Worm (Caenorhabditis elegans) whole organism, L4 larva: Measurements from ENCODE around the gene R12C12.6.
A peak's percentile ranks its signal among the peaks of the same experiment; 100 is the strongest.
"Not testable (repeated sequence)": the region's sequence is repeated elsewhere in the genome, so short reads cannot be mapped to it uniquely, and the experiment has no call there.

Experiments
- D1046.2 ChIP-seq: fragments of 200-800 bp; sonication (Bioruptor generic); IDR thresholded peaks from 2 replicates; pipeline ENCODE4 v1.3.6; 2022; ENCODE audit warnings: missing genetic modification characterization, missing compliant biosample characterization
- F10B5.3 ChIP-seq: sonication (generic microtip); optimal IDR thresholded peaks from 2 replicates; lab custom pipeline; 2016; ENCODE audit warnings: mild to moderate bottlenecking, missing genetic modification characterization, missing compliant biosample characterization
- T26A8.4 ChIP-seq: fragments of 200-800 bp; sonication (Bioruptor generic); IDR thresholded peaks from 2 replicates; pipeline ENCODE4 v1.3.6; 2022; ENCODE audit warnings: missing genetic modification characterization, missing compliant biosample characterization
- Y48G9A.11 ChIP-seq: fragments of 200-800 bp; sonication (Bioruptor generic); IDR thresholded peaks from 2 replicates; pipeline ENCODE4 v1.3.6; 2022; ENCODE audit warnings: missing genetic modification reagents, missing genetic modification characterization, missing compliant biosample characterization
- Y75B8A.6 ChIP-seq: fragments of 200-800 bp; sonication (Bioruptor generic); IDR thresholded peaks from 2 replicates; pipeline ENCODE4 v1.3.6; 2022; ENCODE audit warnings: missing genetic modification reagents, missing genetic modification characterization, missing compliant biosample characterization
- ama-1 ChIP-seq: fragments of 150-350 bp; optimal IDR thresholded peaks from 2 replicates; lab custom pipeline; 2014; ENCODE audit warnings: inconsistent platforms, mixed read lengths
- ceh-32 ChIP-seq: sonication (generic microtip); optimal IDR thresholded peaks from 2 replicates; lab custom pipeline; 2016; ENCODE audit warnings: mild to moderate bottlenecking, missing genetic modification characterization, missing compliant biosample characterization; ENCODE audit not compliant: poor library complexity
- ceh-44 ChIP-seq: fragments of 200-800 bp; sonication (Bioruptor generic); IDR thresholded peaks from 2 replicates; pipeline ENCODE4 v1.3.6; 2022; ENCODE audit warnings: missing genetic modification reagents, missing genetic modification characterization, missing compliant biosample characterization
- ctbp-1 ChIP-seq: fragments of 200-800 bp; sonication (Bioruptor generic); IDR thresholded peaks from 2 replicates; pipeline ENCODE4 v1.3.6; 2022; ENCODE audit warnings: missing genetic modification reagents, missing genetic modification characterization, missing compliant biosample characterization
- dmd-6 ChIP-seq: fragments of 200-800 bp; sonication (Bioruptor generic); IDR thresholded peaks from 2 replicates; pipeline ENCODE4 v1.3.6; 2022; ENCODE audit warnings: missing genetic modification reagents, missing genetic modification characterization, missing compliant biosample characterization
- dpl-1 ChIP-seq: fragments of 150-350 bp; optimal IDR thresholded peaks from 2 replicates; lab custom pipeline; 2014; ENCODE audit warnings: missing biosample characterization, missing genetic modification reagents, missing genetic modification characterization
- egl-27 ChIP-seq: sonication (generic microtip); optimal IDR thresholded peaks from 3 replicates; lab custom pipeline; 2017; ENCODE audit warnings: missing biosample characterization, missing genetic modification reagents, missing genetic modification characterization
- egl-43 ChIP-seq: fragments of 200-800 bp; sonication (Bioruptor generic); IDR thresholded peaks from 2 replicates; pipeline ENCODE4 v1.3.6; 2022; ENCODE audit warnings: missing genetic modification reagents, missing genetic modification characterization, missing compliant biosample characterization
- fkh-10 ChIP-seq: fragments of 150-350 bp; optimal IDR thresholded peaks from 2 replicates; lab custom pipeline; 2014; ENCODE audit warnings: missing biosample characterization, missing genetic modification reagents, missing genetic modification characterization
- fos-1 ChIP-seq: fragments of 150-350 bp; optimal IDR thresholded peaks from 2 replicates; lab custom pipeline; 2014; ENCODE audit warnings: missing biosample characterization, missing genetic modification characterization
- gei-8 ChIP-seq: fragments of 200-800 bp; sonication (Bioruptor generic); optimal IDR thresholded peaks from 2 replicates; lab custom pipeline; 2018; ENCODE audit warnings: mild to moderate bottlenecking, missing genetic modification characterization, missing compliant biosample characterization
- lim-7 ChIP-seq: fragments of 200-800 bp; sonication (Bioruptor generic); IDR thresholded peaks from 2 replicates; pipeline ENCODE4 v1.3.6; 2022; ENCODE audit warnings: missing genetic modification characterization, missing compliant biosample characterization
- mep-1 ChIP-seq: fragments of 150-350 bp; sonication (generic microtip); optimal IDR thresholded peaks from 3 replicates; lab custom pipeline; 2014; ENCODE audit warnings: missing biosample characterization, missing genetic modification characterization
- mes-2 ChIP-seq: sonication (generic microtip); optimal IDR thresholded peaks from 2 replicates; lab custom pipeline; 2016; ENCODE audit warnings: missing genotype, mild to moderate bottlenecking, missing genetic modification characterization, missing compliant biosample characterization; ENCODE audit not compliant: poor library complexity, severe bottlenecking
- mxl-2 ChIP-seq: fragments of 200-800 bp; sonication (Bioruptor generic); conservative IDR thresholded peaks from 2 replicates; pipeline ENCODE4 v1.3.6; 2022; ENCODE audit warnings: missing genetic modification reagents, missing genetic modification characterization, missing compliant biosample characterization
- nhr-111 ChIP-seq: fragments of 200-800 bp; sonication (Bioruptor generic); optimal IDR thresholded peaks from 2 replicates; lab custom pipeline; 2018; ENCODE audit warnings: mild to moderate bottlenecking, missing genetic modification characterization, missing compliant biosample characterization
- nhr-41 ChIP-seq: fragments of 200-800 bp; sonication (Bioruptor generic); IDR thresholded peaks from 2 replicates; pipeline ENCODE4 v1.3.6; 2022; ENCODE audit warnings: missing genetic modification reagents, missing genetic modification characterization, missing compliant biosample characterization
- nhr-42 ChIP-seq: fragments of 200-800 bp; sonication (Bioruptor generic); IDR thresholded peaks from 2 replicates; pipeline ENCODE4 v1.3.6; 2022; ENCODE audit warnings: missing genetic modification characterization, missing compliant biosample characterization
- set-16 ChIP-seq: fragments of 200-800 bp; sonication (Bioruptor generic); IDR thresholded peaks from 2 replicates; pipeline ENCODE4 v1.3.6; 2022; ENCODE audit warnings: missing genetic modification reagents, missing genetic modification characterization, missing compliant biosample characterization
- tag-97 ChIP-seq: fragments of 200-800 bp; sonication (Bioruptor generic); IDR thresholded peaks from 2 replicates; pipeline ENCODE4 v1.3.6; 2022; ENCODE audit warnings: missing genetic modification characterization, missing compliant biosample characterization
- unc-39 ChIP-seq: sonication (generic microtip); optimal IDR thresholded peaks from 2 replicates; lab custom pipeline; 2017; ENCODE audit warnings: missing biosample characterization, missing genetic modification characterization
- unc-62 ChIP-seq, 3 experiments: fragments of 150-350 bp in 1 of 3; sonication (generic microtip); optimal IDR thresholded peaks in 2 of 3; peaks in 1 of 3; 1 replicate in 1 of 3; 2 replicates in 2 of 3; lab custom pipeline; 2014 to 2017; ENCODE audit warnings: missing biosample characterization in 3 of 3, missing genetic modification characterization in 3 of 3, missing genetic modification reagents in 3 of 3, missing genotype in 1 of 3
- vab-7 ChIP-seq: fragments of 200-800 bp; sonication (Bioruptor generic); IDR thresholded peaks from 2 replicates; pipeline ENCODE4 v1.3.6; 2022; ENCODE audit warnings: missing genetic modification reagents, missing genetic modification characterization, missing compliant biosample characterization
- zip-11 ChIP-seq: fragments of 200-800 bp; sonication (Bioruptor generic); IDR thresholded peaks from 2 replicates; pipeline ENCODE4 v1.3.6; 2022; ENCODE audit warnings: missing genetic modification characterization, missing compliant biosample characterization

R12C12.6 gene

DNA sequence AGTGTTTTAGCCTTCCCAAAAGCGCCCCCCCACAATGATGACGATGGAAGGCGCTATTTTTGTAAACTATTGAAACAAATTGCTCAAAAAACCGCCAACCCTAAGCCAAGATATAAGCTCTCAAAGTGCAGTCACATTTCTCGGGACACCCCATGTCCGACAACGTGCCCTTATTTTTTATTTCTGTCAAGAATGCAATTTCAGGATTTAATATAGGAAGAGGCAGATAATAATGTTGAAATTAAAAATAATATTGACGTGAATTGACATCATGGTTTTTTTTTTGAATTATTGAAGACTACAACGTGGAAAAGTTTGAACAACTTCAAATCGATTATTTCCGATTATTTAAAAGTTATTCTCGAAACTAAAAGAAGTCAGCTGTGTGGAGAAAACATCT, 33.6 kb downstream of the R12C12.6 start, which contains the start of gene ZK84.2:
Gene ZK84.2 (plus strand): TSS at position 301 of the 400 bp plus-strand sequence.
- not testable (repeated sequence) for TF ChIP-seq zip-11 (GFP tag; lab: Robert Waterston, UW); gei-8 (GFP tag; lab: Kevin White, UChicago); ctbp-1 (GFP tag; lab: Robert Waterston, UW)

ce11 chrII:6010544-6010943, 37.1 kb downstream of the R12C12.6 start, which contains the start of gene ins-20:
Gene ins-20, plus strand, starts transcription at chrII:6010844.
- TF ChIP-seq D1046.2 (GFP tag; lab: Robert Waterston, UW) (no peak), F10B5.3 (tag; lab: Kevin White, UChicago) (no peak), mxl-2 (GFP tag; lab: Robert Waterston, UW) (no peak), dmd-6 (GFP tag; lab: Robert Waterston, UW) (no peak), ceh-44 (GFP tag; lab: Robert Waterston, UW) (no peak)

DNA sequence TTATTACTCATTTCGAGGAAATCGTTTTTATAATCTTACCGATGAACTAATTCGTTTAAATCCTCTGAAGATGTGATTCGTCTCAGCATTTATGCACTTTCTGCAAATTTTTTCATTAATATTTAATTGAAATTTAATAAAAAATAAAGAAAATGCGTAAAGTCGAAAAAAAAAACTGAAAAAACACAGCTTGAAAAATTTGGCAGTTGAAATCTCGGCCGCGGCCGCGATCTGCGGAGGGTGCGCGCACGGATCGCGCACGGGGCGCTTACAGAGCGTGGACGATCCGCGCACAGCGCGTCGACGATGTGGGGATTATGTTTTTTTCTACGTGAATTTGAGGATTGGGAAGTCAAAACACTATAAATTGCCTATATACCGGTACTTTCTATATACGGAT, 38.8 kb downstream of the R12C12.6 start, which contains the start of gene ZK84.4:
Gene ZK84.4 (minus strand): TSS at position 101 of the 400 bp plus-strand sequence.
- TF ChIP-seq set-16 (GFP tag; lab: Robert Waterston, UW) = peak; percentile 47; the same call in 1 of the 2 replicates

DNA sequence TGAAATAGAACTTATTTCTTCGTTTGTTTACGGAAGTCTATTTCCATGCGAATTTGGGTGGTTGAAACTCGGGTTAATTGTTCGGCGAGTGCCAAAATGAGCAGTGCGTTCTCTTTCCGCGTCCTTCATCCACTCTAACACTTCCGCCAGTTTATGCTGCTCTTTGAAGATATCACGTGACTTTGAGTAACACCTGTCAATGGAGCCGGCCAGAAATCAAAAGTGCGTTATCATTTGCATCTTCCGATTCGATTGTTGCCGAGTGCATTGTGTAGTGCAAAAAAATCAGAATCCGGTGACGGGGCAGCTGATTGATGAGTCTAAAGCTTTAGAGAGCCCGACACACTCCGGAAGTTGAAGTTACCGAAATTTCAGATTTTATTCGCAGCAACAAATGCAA, 46.7 kb downstream of the R12C12.6 start:
- TF ChIP-seq fkh-10 (GFP tag; lab: Kevin White, UChicago) (no peak), unc-62 (GFP tag; optimal IDR thresholded peaks at IDR 0.05 in 1 of 2; lab: Kevin White, UChicago) (peak in 1 of 2 experiments; percentile 93), unc-62 (tag; optimal IDR thresholded peaks at IDR 0.05; lab: Kevin White, UChicago) (no peak)

DNA sequence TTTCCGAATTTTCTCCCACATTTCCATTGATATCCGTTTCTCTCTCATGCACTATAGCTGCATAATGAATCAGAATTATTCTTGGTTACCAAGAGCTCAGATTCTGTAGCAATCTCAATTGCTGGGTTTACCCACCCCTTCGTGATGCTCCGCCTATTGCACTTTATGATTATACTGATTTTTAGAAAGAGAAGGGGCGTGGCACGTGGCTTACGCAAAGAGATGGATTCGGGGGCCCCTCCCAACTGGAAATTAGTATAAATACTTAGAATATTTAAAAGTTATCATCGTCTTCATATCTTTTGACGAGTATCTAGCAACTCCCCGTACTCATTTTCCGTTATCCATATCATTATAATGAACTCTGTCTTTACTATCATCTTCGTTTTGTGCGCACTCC, 47.5 kb downstream of the R12C12.6 start, which contains the start of gene ins-6:
Gene ins-6 (plus strand): TSS at position 301 of the 400 bp plus-strand sequence.
- TF ChIP-seq nhr-42 = no peak
- no peak for TF ChIP-seq Y48G9A.11 (GFP tag; lab: Robert Waterston, UW)
- TF ChIP-seq vab-7 (GFP tag; lab: Robert Waterston, UW) = no peak
- TF ChIP-seq nhr-111 = no peak
- no peak for TF ChIP-seq mep-1 (tag; lab: Kevin White, UChicago)
- no peak for TF ChIP-seq unc-62 (GFP tag; optimal IDR thresholded peaks at IDR 0.05 in 1 of 2; lab: Kevin White, UChicago)
- no peak for TF ChIP-seq unc-62 (tag; optimal IDR thresholded peaks at IDR 0.05; lab: Kevin White, UChicago)
- TF ChIP-seq fos-1 = no peak
- TF ChIP-seq T26A8.4 (GFP tag; lab: Robert Waterston, UW) = no peak
- TF ChIP-seq dpl-1 (GFP tag; lab: Kevin White, UChicago) = no peak

DNA sequence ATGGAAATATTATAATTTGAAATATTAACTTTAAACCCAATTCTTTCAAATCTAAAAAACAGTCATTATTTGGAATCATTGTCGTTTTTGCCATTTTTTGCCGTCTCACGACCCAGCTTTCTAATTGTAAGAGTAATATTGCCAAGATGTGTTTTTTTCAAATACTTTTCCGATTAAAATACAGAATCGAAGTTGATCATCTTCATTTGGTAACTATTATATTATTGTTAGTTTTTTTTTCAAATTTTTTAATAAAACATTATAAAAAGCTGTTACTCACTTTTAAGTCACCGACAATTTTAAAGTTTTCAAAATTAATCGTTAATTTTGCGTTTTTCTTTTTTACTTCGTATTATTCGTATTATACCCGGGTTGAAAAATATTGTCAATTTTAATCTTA, 50.4 kb downstream of the R12C12.6 start, which contains the start of gene ins-5:
Gene ins-5 (plus strand): TSS at position 301 of the 400 bp plus-strand sequence.
- TF ChIP-seq nhr-41 (no peak), lim-7 (GFP tag; lab: Robert Waterston, UW) (no peak), unc-39 (tag; lab: Kevin White, UChicago) (no peak), Y75B8A.6 (GFP tag; lab: Robert Waterston, UW) (no peak), egl-27 (tag; lab: Kevin White, UChicago) (no peak), Y48G9A.11 (GFP tag; lab: Robert Waterston, UW) (no peak), mes-2 (tag; lab: Kevin White, UChicago) (no peak), ama-1 (lab: Kevin White, UChicago) (no peak), dpl-1 (GFP tag; lab: Kevin White, UChicago) (no peak), vab-7 (GFP tag; lab: Robert Waterston, UW) (no peak), egl-43 (GFP tag; lab: Robert Waterston, UW) (no peak), ceh-32 (tag; lab: Kevin White, UChicago) (no peak), tag-97 (no peak)
